Worm (Caenorhabditis elegans): Measurements from ENCODE around the gene grl-27.
A peak's percentile ranks its signal among the peaks of the same experiment; 100 is the strongest.

The grl-27 gene

DNA sequence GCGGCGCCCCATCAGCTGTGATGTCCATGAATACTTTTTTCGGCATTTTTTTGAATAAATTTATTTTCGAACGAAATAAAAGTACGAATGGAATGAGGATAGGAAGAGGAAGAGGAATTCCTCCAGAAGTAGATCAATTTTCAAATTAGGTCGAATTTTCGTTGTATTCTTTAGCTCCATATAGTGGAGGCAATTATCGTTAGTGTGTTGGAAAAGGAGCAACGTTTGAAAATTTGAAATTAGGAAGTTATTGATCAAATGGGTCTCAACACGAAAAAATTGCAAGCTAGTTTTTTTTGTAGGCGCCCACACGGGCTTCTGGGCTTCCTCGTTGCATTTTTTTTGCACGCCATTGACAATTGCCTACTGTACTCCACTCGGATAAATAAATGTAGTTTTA, 16.4 kb upstream of the grl-27 start, which contains the start of gene T22F3.12:
TSS of gene T22F3.12 (minus strand) at position 101 of the 400 bp plus-strand sequence.
- TF ChIP-seq hlh-1 (tag; optimal IDR thresholded peaks at IDR 0.05), result no peak
- no peak for TF ChIP-seq mls-2 (tag; optimal IDR thresholded peaks at IDR 0.05)
- TF ChIP-seq zip-8 (tag; optimal IDR thresholded peaks at IDR 0.05), result no peak
- TF ChIP-seq M03D4.4 (tag; optimal IDR thresholded peaks at IDR 0.05), result no peak
- TF ChIP-seq lsy-2 (tag; optimal IDR thresholded peaks at IDR 0.05), result no peak
- TF ChIP-seq ham-2 (GFP tag; optimal IDR thresholded peaks at IDR 0.05), result no peak
- no peak for TF ChIP-seq ceh-43 (GFP tag; optimal IDR thresholded peaks at IDR 0.05)
- TF ChIP-seq unc-39 (tag; optimal IDR thresholded peaks at IDR 0.05), result no peak
- no peak for TF ChIP-seq sem-2 (GFP tag; optimal IDR thresholded peaks at IDR 0.05)
- no peak for TF ChIP-seq elt-3 (tag; optimal IDR thresholded peaks at IDR 0.05)
- TF ChIP-seq ceh-83 (GFP tag; optimal IDR thresholded peaks at IDR 0.05), result no peak
- TF ChIP-seq bed-3 (GFP tag; optimal IDR thresholded peaks at IDR 0.05), result no peak
- no peak for TF ChIP-seq pha-4 (tag; optimal IDR thresholded peaks at IDR 0.05)
- no peak for TF ChIP-seq mab-5 (tag; optimal IDR thresholded peaks at IDR 0.05)
- TF ChIP-seq elt-1 (tag; optimal IDR thresholded peaks at IDR 0.05; ENCODE audit: borderline replicate concordance, insufficient read depth), result no peak
- TF ChIP-seq lin-13 (tag; optimal IDR thresholded peaks at IDR 0.05), result no peak
- TF ChIP-seq nhr-28 (tag; optimal IDR thresholded peaks at IDR 0.05), result no peak

DNA sequence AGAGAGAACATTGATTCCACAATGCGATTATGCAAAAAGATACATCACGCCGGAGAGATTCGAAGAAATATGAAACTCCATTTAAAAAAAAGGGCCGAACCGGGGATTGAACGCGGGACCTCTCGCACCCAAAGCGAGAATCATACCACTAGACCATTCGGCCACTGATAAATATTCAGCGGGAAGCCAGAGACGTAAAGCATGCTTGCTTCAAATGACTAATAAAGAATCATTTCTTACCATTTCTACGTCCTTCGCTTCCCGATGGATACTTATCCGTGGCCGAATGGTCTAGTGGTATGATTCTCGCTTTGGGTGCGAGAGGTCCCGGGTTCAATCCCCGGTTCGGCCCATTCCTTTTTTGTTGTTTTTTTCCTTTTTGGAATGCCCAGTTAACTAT, 12.6 kb upstream of the grl-27 start:
- no peak for TF ChIP-seq tbx-8 (GFP tag; optimal IDR thresholded peaks at IDR 0.05)
- no peak for TF ChIP-seq M03D4.4 (tag; optimal IDR thresholded peaks at IDR 0.05)
- no peak for TF ChIP-seq ces-1 (GFP tag; optimal IDR thresholded peaks at IDR 0.05)
- no peak for TF ChIP-seq nhr-12 (tag; optimal IDR thresholded peaks at IDR 0.05)
- no peak for TF ChIP-seq unc-62 (GFP tag; optimal IDR thresholded peaks at IDR 0.05)
- no peak for TF ChIP-seq nhr-28 (tag; optimal IDR thresholded peaks at IDR 0.05)
- TF ChIP-seq ceh-39 (tag; optimal IDR thresholded peaks at IDR 0.05), result no peak
- TF ChIP-seq lin-13 (tag; optimal IDR thresholded peaks at IDR 0.05), result no peak
- TF ChIP-seq hlh-1 (tag; optimal IDR thresholded peaks at IDR 0.05), result no peak
- TF ChIP-seq lsy-2 (tag; optimal IDR thresholded peaks at IDR 0.05), result no peak
- TF ChIP-seq unc-120 (tag; optimal IDR thresholded peaks at IDR 0.05; ENCODE audit: poor library complexity, severe bottlenecking), result no peak
- no peak for TF ChIP-seq lin-32 (GFP tag; optimal IDR thresholded peaks at IDR 0.05)
- TF ChIP-seq unc-39 (tag; optimal IDR thresholded peaks at IDR 0.05), result no peak
- TF ChIP-seq blmp-1 (tag; optimal IDR thresholded peaks at IDR 0.05), result no peak
- TF ChIP-seq pha-4 (tag; optimal IDR thresholded peaks at IDR 0.05), result no peak
- no peak for TF ChIP-seq elt-3 (tag; optimal IDR thresholded peaks at IDR 0.05)
- TF ChIP-seq mab-5 (tag; optimal IDR thresholded peaks at IDR 0.05), result no peak

DNA sequence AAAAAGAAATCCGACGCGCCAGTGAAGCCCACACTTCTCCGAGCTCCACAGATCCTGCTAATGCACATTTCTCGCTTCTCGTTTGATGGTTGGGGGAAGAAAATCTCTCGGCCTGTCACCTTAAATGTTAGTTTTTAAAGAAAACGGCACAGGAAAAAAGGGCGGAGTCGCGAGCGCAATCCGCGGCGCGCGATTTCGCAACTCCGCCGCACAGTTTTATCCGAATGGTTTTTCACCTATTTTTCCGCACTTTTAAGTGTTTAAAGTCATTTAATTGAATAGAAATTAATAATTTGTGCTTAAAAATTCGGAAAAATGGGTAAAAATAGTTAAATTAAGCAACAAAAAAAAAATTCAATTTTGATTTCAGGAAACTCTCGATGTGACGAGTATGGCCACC, 12.0 kb upstream of the grl-27 start:
- peak; percentile 74 for TF ChIP-seq mls-2 (tag; optimal IDR thresholded peaks at IDR 0.05)
- peak; percentile 28 for TF ChIP-seq sem-2 (GFP tag; optimal IDR thresholded peaks at IDR 0.05)
- TF ChIP-seq nhr-76 (tag; optimal IDR thresholded peaks at IDR 0.05), result no peak
- TF ChIP-seq sptf-1 (tag; optimal IDR thresholded peaks at IDR 0.05), result peak; percentile 86
- TF ChIP-seq flh-1 (GFP tag; optimal IDR thresholded peaks at IDR 0.05), result peak; percentile 33
- no peak for TF ChIP-seq blmp-1 (tag; optimal IDR thresholded peaks at IDR 0.05)
- no peak for TF ChIP-seq ztf-11 (tag; optimal IDR thresholded peaks at IDR 0.05)
- TF ChIP-seq mep-1 (tag; optimal IDR thresholded peaks at IDR 0.05), result no peak
- TF ChIP-seq unc-39 (tag; optimal IDR thresholded peaks at IDR 0.05), result no peak
- no peak for TF ChIP-seq elt-3 (tag; optimal IDR thresholded peaks at IDR 0.05)
- TF ChIP-seq snpc-4 (tag; optimal IDR thresholded peaks at IDR 0.05), result no peak
- TF ChIP-seq hlh-1 (tag; optimal IDR thresholded peaks at IDR 0.05), result peak; percentile 27
- no peak for TF ChIP-seq pha-4 (tag; optimal IDR thresholded peaks at IDR 0.05)
- TF ChIP-seq nhr-12 (tag; optimal IDR thresholded peaks at IDR 0.05), result no peak
- TF ChIP-seq bed-3 (GFP tag; optimal IDR thresholded peaks at IDR 0.05), result peak; percentile 40
- TF ChIP-seq M03D4.4 (tag; optimal IDR thresholded peaks at IDR 0.05), result peak; percentile 80
- no peak for TF ChIP-seq unc-62 (GFP tag; optimal IDR thresholded peaks at IDR 0.05)
- TF ChIP-seq nhr-237 (tag; optimal IDR thresholded peaks at IDR 0.05), result no peak
- TF ChIP-seq unc-120 (tag; optimal IDR thresholded peaks at IDR 0.05; ENCODE audit: poor library complexity, severe bottlenecking), result peak; percentile 28
- no peak for TF ChIP-seq nhr-2 (tag; optimal IDR thresholded peaks at IDR 0.05)
- no peak for TF ChIP-seq zip-8 (tag; optimal IDR thresholded peaks at IDR 0.05)
- TF ChIP-seq elt-1 (tag; optimal IDR thresholded peaks at IDR 0.05; ENCODE audit: borderline replicate concordance, insufficient read depth), result no peak
- TF ChIP-seq lsy-2 (tag; optimal IDR thresholded peaks at IDR 0.05), result no peak
- peak; percentile 82 for TF ChIP-seq ceh-43 (GFP tag; optimal IDR thresholded peaks at IDR 0.05)
- peak; percentile 69 for TF ChIP-seq ceh-83 (GFP tag; optimal IDR thresholded peaks at IDR 0.05)
- no peak for TF ChIP-seq ceh-39 (tag; optimal IDR thresholded peaks at IDR 0.05)
- TF ChIP-seq drap-1 (GFP tag; optimal IDR thresholded peaks at IDR 0.05), result peak; percentile 42
- no peak for TF ChIP-seq ces-1 (GFP tag; optimal IDR thresholded peaks at IDR 0.05)
- peak; percentile 1 for TF ChIP-seq tbx-8 (GFP tag; optimal IDR thresholded peaks at IDR 0.05)
- no peak for TF ChIP-seq lin-13 (tag; optimal IDR thresholded peaks at IDR 0.05)
- no peak for TF ChIP-seq nhr-28 (tag; optimal IDR thresholded peaks at IDR 0.05)
- TF ChIP-seq lin-32 (GFP tag; optimal IDR thresholded peaks at IDR 0.05), result no peak
- no peak for TF ChIP-seq ham-2 (GFP tag; optimal IDR thresholded peaks at IDR 0.05)
- TF ChIP-seq cnd-1 (tag; optimal IDR thresholded peaks at IDR 0.05), result peak; percentile 31
- TF ChIP-seq mab-5 (tag; optimal IDR thresholded peaks at IDR 0.05), result no peak
